Fruit fly (Drosophila melanogaster): ENCODE results near the gene cact.

Gene cact

dm6 chr2L:16269232-16270134 lies 56.5 kb downstream of the cact start (continued):
- TF ChIP-seq pho (GFP tag; optimal IDR thresholded peaks at IDR 0.05) (peak; percentile 29), CG11696 (GFP tag; IDR thresholded peaks at IDR 0.05) (no peak), zfh2 (GFP tag; optimal IDR thresholded peaks at IDR 0.05) (no peak), az2 (GFP tag; optimal IDR thresholded peaks at IDR 0.05) (no peak), CG3995 (GFP tag; optimal IDR thresholded peaks at IDR 0.05) (no peak), HmgZ (tag; optimal IDR thresholded peaks at IDR 0.05) (peak; percentile 75), CG14860 (GFP tag; IDR thresholded peaks at IDR 0.05; ENCODE audit: partially characterized antibody) (no peak), chif (GFP tag; optimal IDR thresholded peaks at IDR 0.05) (no peak), Hand (GFP tag; optimal IDR thresholded peaks at IDR 0.05) (peak; percentile 93), Lhr (GFP tag; optimal IDR thresholded peaks at IDR 0.05) (peak; percentile 13), Sin3A (optimal IDR thresholded peaks at IDR 0.05) (no peak), hth (optimal IDR thresholded peaks at IDR 0.05) (no peak), Blimp-1 (GFP tag; optimal IDR thresholded peaks at IDR 0.05) (peak; percentile 5), ind (GFP tag; optimal IDR thresholded peaks at IDR 0.05) (no peak), tap (tag; optimal IDR thresholded peaks at IDR 0.05) (peak; percentile 82), prd (optimal IDR thresholded peaks at IDR 0.05) (no peak), prd (GFP tag; IDR thresholded peaks at IDR 0.05) (no peak), Dip2 (GFP tag; IDR thresholded peaks at IDR 0.05) (no peak), CG11695 (GFP tag; IDR thresholded peaks at IDR 0.05) (no peak), CG15269 (tag; optimal IDR thresholded peaks at IDR 0.05) (peak; percentile 57), MBD-R2 (GFP tag; IDR thresholded peaks at IDR 0.05) (no peak), caup (GFP tag; optimal IDR thresholded peaks at IDR 0.05; ENCODE audit: severe bottlenecking) (peak; percentile 96), tin (GFP tag; optimal IDR thresholded peaks at IDR 0.05) (no peak), CG3407 (GFP tag; optimal IDR thresholded peaks at IDR 0.05) (peak; percentile 69), Lim3 (GFP tag; IDR thresholded peaks at IDR 0.05) (no peak), CTCF (GFP tag; optimal IDR thresholded peaks at IDR 0.05) (peak; percentile 51), inv (GFP tag; IDR thresholded peaks at IDR 0.05; ENCODE audit: partially characterized antibody) (no peak), bcd (GFP tag; optimal IDR thresholded peaks at IDR 0.05) (peak; percentile 56), Abd-B (GFP tag; optimal IDR thresholded peaks at IDR 0.05) (no peak), Dref (GFP tag; IDR thresholded peaks at IDR 0.05) (no peak), sens-2 (GFP tag; IDR thresholded peaks at IDR 0.05) (no peak), NFAT (GFP tag; IDR thresholded peaks at IDR 0.05) (no peak), B-H2 (GFP tag; optimal IDR thresholded peaks at IDR 0.05) (peak; percentile 91), tna (GFP tag; IDR thresholded peaks at IDR 0.05; ENCODE audit: partially characterized antibody) (no peak), CG8944 (GFP tag; optimal IDR thresholded peaks at IDR 0.05) (no peak), vfl (GFP tag; optimal IDR thresholded peaks at IDR 0.05) (no peak), CG10431 (GFP tag; optimal IDR thresholded peaks at IDR 0.05) (peak; percentile 93), sug (tag; optimal IDR thresholded peaks at IDR 0.05) (peak; percentile 78), Med (GFP tag) (peak; percentile 96), CG1792 (GFP tag; optimal IDR thresholded peaks at IDR 0.05) (no peak), sd (tag; optimal IDR thresholded peaks at IDR 0.05) (peak; percentile 59), Doc2 (GFP tag; IDR thresholded peaks at IDR 0.05) (no peak), pb (GFP tag; optimal IDR thresholded peaks at IDR 0.05) (peak; percentile 72)

Data from whole organism, embryonic.